Worm (Caenorhabditis elegans): Measurements from ENCODE around the gene mtp-18.

The mtp-18 gene

ce11 chrX:6239927-6240639 lies 33.9 kb upstream of the mtp-18 start:
- TF ChIP-seq lin-39 (tag; optimal IDR thresholded peaks at IDR 0.05): no peak
- TF ChIP-seq lsy-12 (tag; optimal IDR thresholded peaks at IDR 0.05): no peak
- TF ChIP-seq lin-15B (tag; optimal IDR thresholded peaks at IDR 0.05): peak; percentile 12
- no peak for TF ChIP-seq nhr-25 (tag; optimal IDR thresholded peaks at IDR 0.05)
- TF ChIP-seq R02D3.7 (tag; optimal IDR thresholded peaks at IDR 0.05): no peak
- TF ChIP-seq hmg-11 (tag; optimal IDR thresholded peaks at IDR 0.05): peak; percentile 62
- no peak for TF ChIP-seq fkh-2 (tag; optimal IDR thresholded peaks at IDR 0.05)
- TF ChIP-seq aly-2 (tag; optimal IDR thresholded peaks at IDR 0.05): no peak
- no peak for TF ChIP-seq nhr-237 (tag; optimal IDR thresholded peaks at IDR 0.05)
- no peak for TF ChIP-seq fos-1 (tag; optimal IDR thresholded peaks at IDR 0.05)
- no peak for TF ChIP-seq fkh-10 (GFP tag; optimal IDR thresholded peaks at IDR 0.05)
- no peak for TF ChIP-seq ceh-28 (tag; optimal IDR thresholded peaks at IDR 0.05)
- peak; percentile 43 for TF ChIP-seq nfya-1 (tag; optimal IDR thresholded peaks at IDR 0.05; ENCODE audit: insufficient read depth)
- TF ChIP-seq egl-5 (tag; optimal IDR thresholded peaks at IDR 0.05): no peak
- TF ChIP-seq pha-4 (tag; optimal IDR thresholded peaks at IDR 0.05): peak; percentile 74

- TF ChIP-seq nhr-23 (tag; optimal IDR thresholded peaks at IDR 0.05) (peak; percentile 74), ceh-9 (tag; optimal IDR thresholded peaks at IDR 0.05) (no peak)
These were observed 32.8 kb upstream of the mtp-18 start, which contains the start of gene rml-3 for ce11 chrX:6238973-6239372. Gene rml-3 (minus strand): TSS chrX:6239065.

ce11 chrX:6235443-6235842 lies 29.2 kb upstream of the mtp-18 start, which contains the start of gene hsp-43:
Gene hsp-43 (minus strand): TSS chrX:6235543.
- TF ChIP-seq ceh-16 (tag; optimal IDR thresholded peaks at IDR 0.05) (no peak), lsy-12 (tag; optimal IDR thresholded peaks at IDR 0.05) (no peak), egl-5 (tag; optimal IDR thresholded peaks at IDR 0.05) (no peak), nhr-25 (tag; optimal IDR thresholded peaks at IDR 0.05) (no peak), tbx-2 (tag; optimal IDR thresholded peaks at IDR 0.05) (no peak), lin-39 (tag; optimal IDR thresholded peaks at IDR 0.05) (no peak), nhr-43 (tag; optimal IDR thresholded peaks at IDR 0.05; ENCODE audit: poor library complexity, severe bottlenecking) (no peak), nhr-23 (tag; optimal IDR thresholded peaks at IDR 0.05) (no peak), mdl-1 (tag; optimal IDR thresholded peaks at IDR 0.05) (no peak), nhr-237 (tag; optimal IDR thresholded peaks at IDR 0.05) (no peak), nhr-11 (tag; optimal IDR thresholded peaks at IDR 0.05) (no peak), pqm-1 (tag; optimal IDR thresholded peaks at IDR 0.05) (no peak)

- TF ChIP-seq nhr-77 (tag; optimal IDR thresholded peaks at IDR 0.05): no peak
- TF ChIP-seq pha-4 (tag; optimal IDR thresholded peaks at IDR 0.05): no peak
- no peak for TF ChIP-seq tbx-2 (tag; optimal IDR thresholded peaks at IDR 0.05)
- no peak for TF ChIP-seq nfya-1 (tag; optimal IDR thresholded peaks at IDR 0.05; ENCODE audit: insufficient read depth)
- TF ChIP-seq sea-2 (GFP tag; optimal IDR thresholded peaks at IDR 0.05): no peak
These were observed 26.9 kb upstream of the mtp-18 start, which contains the start of gene C14F11.4 for ce11 chrX:6232998-6233626. Gene C14F11.4 (minus strand): TSS chrX:6233048.

DNA sequence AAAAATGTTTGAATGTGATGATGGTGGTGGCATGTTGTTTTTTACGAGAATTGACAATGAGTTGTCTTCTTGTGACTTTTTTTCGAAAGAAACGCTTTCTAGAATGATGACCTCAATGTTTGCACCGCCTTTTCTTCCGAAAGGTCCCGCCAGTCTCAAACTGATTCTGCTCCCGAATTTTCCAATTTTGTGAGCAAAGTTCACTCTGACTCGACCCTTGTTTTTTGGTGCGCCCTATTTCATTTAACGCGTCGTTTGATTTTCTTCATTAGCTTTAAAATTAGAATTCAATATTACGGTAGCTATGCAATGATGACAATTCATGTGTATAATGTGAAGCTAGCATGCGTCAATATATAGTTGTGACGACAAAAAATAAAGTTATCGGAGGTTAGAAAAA lies 24.5 kb upstream of the mtp-18 start, which contains the start of gene lite-1:
lite-1 (minus strand) TSS at position 101 of the 400 bp plus-strand sequence.
- TF ChIP-seq nhr-67 (tag; optimal IDR thresholded peaks at IDR 0.05): no peak
- no peak for TF ChIP-seq egl-5 (tag; optimal IDR thresholded peaks at IDR 0.05)
- TF ChIP-seq ceh-9 (tag; optimal IDR thresholded peaks at IDR 0.05): no peak
- no peak for TF ChIP-seq ceh-16 (tag; optimal IDR thresholded peaks at IDR 0.05)
- no peak for TF ChIP-seq R02D3.7 (tag; optimal IDR thresholded peaks at IDR 0.05)
- TF ChIP-seq ceh-82 (tag; optimal IDR thresholded peaks at IDR 0.05): no peak
- TF ChIP-seq nhr-25 (tag; optimal IDR thresholded peaks at IDR 0.05): no peak
- no peak for TF ChIP-seq fkh-10 (GFP tag; optimal IDR thresholded peaks at IDR 0.05)
- TF ChIP-seq nhr-76 (tag; optimal IDR thresholded peaks at IDR 0.05): no peak
- no peak for TF ChIP-seq nhr-23 (tag; optimal IDR thresholded peaks at IDR 0.05)

- TF ChIP-seq lin-39 (tag; optimal IDR thresholded peaks at IDR 0.05) (peak; percentile 6), aly-2 (tag; optimal IDR thresholded peaks at IDR 0.05) (no peak)
These were observed 18.6 kb upstream of the mtp-18 start for ce11 chrX:6224841-6225240.
